Worm (Caenorhabditis elegans) whole organism, L4 larva: Measurements from ENCODE around the gene C15C8.5.

Source experiments
- ZK546.5 ChIP-seq, 2 experiments: sonication (generic microtip); optimal IDR thresholded peaks; 2 replicates each; lab custom pipeline; 2017; ENCODE audit warnings: missing biosample characterization in 2 of 2, missing genetic modification characterization in 2 of 2
- ama-1 ChIP-seq: fragments of 150-350 bp; optimal IDR thresholded peaks from 2 replicates; lab custom pipeline; 2014; ENCODE audit warnings: inconsistent platforms, mixed read lengths
- lin-15B ChIP-seq: fragments of 150-350 bp; sonication (generic microtip); optimal IDR thresholded peaks from 3 replicates; lab custom pipeline; 2014; ENCODE audit warnings: missing biosample characterization, missing genetic modification characterization
- lsy-2 ChIP-seq, 2 experiments: fragments of 150-350 bp in 1 of 2; sonication (generic microtip) in 1 of 2; optimal IDR thresholded peaks; 2 replicates each; lab custom pipeline; 2014 to 2017; ENCODE audit warnings: missing biosample characterization in 2 of 2, missing genetic modification characterization in 2 of 2
- madf-9 ChIP-seq: fragments of 200-800 bp; sonication (Bioruptor generic); conservative IDR thresholded peaks from 2 replicates; pipeline ENCODE4 v1.3.6; 2022; ENCODE audit warnings: missing genetic modification reagents, missing genetic modification characterization, missing compliant biosample characterization
- nhr-25 ChIP-seq: sonication (generic microtip); optimal IDR thresholded peaks from 2 replicates; lab custom pipeline; 2017; ENCODE audit warnings: missing genetic modification characterization, mild to moderate bottlenecking, missing compliant biosample characterization, antibody characterized with exemption, moderate library complexity, borderline replicate concordance; ENCODE audit not compliant: insufficient read depth
- tag-97 ChIP-seq: fragments of 200-800 bp; sonication (Bioruptor generic); IDR thresholded peaks from 2 replicates; pipeline ENCODE4 v1.3.6; 2022; ENCODE audit warnings: missing genetic modification characterization, missing compliant biosample characterization
- unc-39 ChIP-seq: sonication (generic microtip); optimal IDR thresholded peaks from 2 replicates; lab custom pipeline; 2017; ENCODE audit warnings: missing biosample characterization, missing genetic modification characterization
- unc-62 ChIP-seq, 3 experiments: fragments of 150-350 bp in 1 of 3; sonication (generic microtip); optimal IDR thresholded peaks in 2 of 3; peaks in 1 of 3; 1 replicate in 1 of 3; 2 replicates in 2 of 3; lab custom pipeline; 2014 to 2017; ENCODE audit warnings: missing biosample characterization in 3 of 3, missing genetic modification characterization in 3 of 3, missing genetic modification reagents in 3 of 3, missing genotype in 1 of 3

DNA sequence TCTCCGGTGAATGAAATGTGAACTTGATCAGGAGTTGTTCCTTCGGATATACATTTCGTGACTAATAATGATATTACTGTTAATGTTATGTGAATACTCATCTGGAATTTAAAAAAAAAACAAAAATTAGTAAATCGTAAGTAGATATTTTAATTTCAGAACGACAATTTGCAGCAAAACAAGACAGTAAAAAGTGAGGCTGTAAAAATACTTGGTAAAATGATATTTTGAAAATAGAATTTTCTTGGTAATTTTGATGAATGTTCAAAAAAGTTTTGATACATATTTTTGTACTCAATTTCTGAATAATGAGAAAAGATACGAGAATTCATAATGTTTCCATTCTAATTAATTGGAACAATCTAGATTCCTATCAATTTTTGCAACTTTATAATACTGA lies 11.9 kb downstream of the C15C8.5 start, which contains the start of gene papl-1:
- no peak for TF ChIP-seq tag-97 (GFP tag; lab: Robert Waterston, UW)
- TF ChIP-seq nhr-25, result no peak
- TF ChIP-seq unc-62 (GFP tag; optimal IDR thresholded peaks at IDR 0.05 in 1 of 2; lab: Kevin White, UChicago), result no peak
- no peak for TF ChIP-seq unc-62 (tag; optimal IDR thresholded peaks at IDR 0.05; lab: Kevin White, UChicago)
- no peak for TF ChIP-seq unc-39 (tag; lab: Kevin White, UChicago)
- TF ChIP-seq madf-9 (GFP tag; lab: Robert Waterston, UW), result no peak
- no peak for TF ChIP-seq ZK546.5 (tag; optimal IDR thresholded peaks at IDR 0.05; lab: Kevin White, UChicago)
- TF ChIP-seq lsy-2 (tag; optimal IDR thresholded peaks at IDR 0.05; lab: Kevin White, UChicago), result no peak
- TF ChIP-seq lin-15B (tag; lab: Kevin White, UChicago), result no peak
- TF ChIP-seq ama-1 (lab: Kevin White, UChicago), result no peak
